Fruit fly (Drosophila melanogaster): ENCODE data around the gene CG15044.

DNA sequence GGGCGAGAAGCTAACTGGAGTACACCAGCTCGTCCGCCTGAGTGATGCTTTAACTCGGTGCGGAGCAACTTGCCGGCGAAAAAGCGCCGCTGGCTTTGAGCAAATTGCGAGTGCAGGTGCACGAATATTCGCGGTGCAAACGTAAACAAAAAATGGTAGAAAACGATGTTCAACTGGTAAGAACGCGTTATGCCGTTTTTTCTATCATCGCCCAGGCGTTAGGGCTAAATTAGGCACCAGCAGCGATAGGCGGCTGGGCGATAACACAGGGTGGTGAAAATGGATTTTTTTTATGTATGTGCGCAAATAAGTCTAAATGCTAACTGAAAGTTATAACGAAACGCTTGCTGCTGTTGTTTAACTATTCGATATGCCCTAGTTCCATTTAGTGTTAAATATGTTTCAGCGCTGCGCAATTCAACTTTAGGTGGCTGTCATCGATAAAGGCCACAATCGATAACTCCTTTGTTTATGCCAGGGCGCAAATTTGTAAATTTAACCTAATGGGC, 7.9 kb upstream of the CG15044 start, which contains the start of the genes Pgant7 and Xrcc2:
- TF ChIP-seq CG12605 (GFP tag; IDR thresholded peaks at IDR 0.05) (no peak), Ets98B (GFP tag; IDR thresholded peaks at IDR 0.05) (no peak), CG17806 (tag; optimal IDR thresholded peaks at IDR 0.05) (no peak), Snoo (tag; optimal IDR thresholded peaks at IDR 0.05) (no peak), rn (GFP tag; IDR thresholded peaks at IDR 0.05) (no peak), EcR (GFP tag; optimal IDR thresholded peaks at IDR 0.05) (no peak), CG4496 (GFP tag; IDR thresholded peaks at IDR 0.05) (no peak), CG9948 (tag; optimal IDR thresholded peaks at IDR 0.05) (no peak), CG14655 (GFP tag; optimal IDR thresholded peaks at IDR 0.05) (no peak)

All from whole organism, pupa.